Fruit fly (Drosophila melanogaster) ovary, adult (tissue): ENCODE results near the gene UGP.

Experiments used
- CG17801 ChIP-seq: fragments of 200-800 bp; optimal IDR thresholded peaks from 2 replicates; lab custom pipeline; 2019; ENCODE audit warnings: missing biosample characterization, mild to moderate bottlenecking, missing genetic modification characterization, moderate library complexity; ENCODE audit not compliant: partially characterized antibody

UGP gene

dm6 chr3L:9367431-9367867, 8.7 kb upstream of the UGP start:
- TF ChIP-seq CG17801: peak; percentile 78

dm6 chr3L:9366850-9367430, 8.2 kb upstream of the UGP start, which contains the start of the genes Klp67A and CG4452:
TSS of gene Klp67A (minus strand) at chr3L:9367046.
TSS of gene CG4452 (plus strand) at chr3L:9367377.
- TF ChIP-seq CG17801: no peak

- no peak for TF ChIP-seq CG17801
Observed at dm6 chr3L:9364131-9364530, 5.4 kb upstream of the UGP start, which contains the start of gene mRRF1. TSS of gene mRRF1 (plus strand) at chr3L:9364350.

- TF ChIP-seq CG17801: peak; percentile 62
Observed at dm6 chr3L:9361894-9362293, 3.2 kb upstream of the UGP start, which contains the start of gene CG34456. TSS of gene CG34456 (plus strand) at chr3L:9362108.

dm6 chr3L:9360217-9360692, 1.5 kb upstream of the UGP start, which contains the start of gene Pdxk:
TSS of gene Pdxk (plus strand) at chr3L:9360316.
- peak; percentile 47 for TF ChIP-seq CG17801

dm6 chr3L:9357830-9358712, 664 bp downstream of the UGP start:
- TF ChIP-seq CG17801: no peak

- no peak for TF ChIP-seq CG17801
Observed at dm6 chr3L:9356138-9356753, 2.5 kb downstream of the UGP start.

dm6 chr3L:9355555-9355954, 3.2 kb downstream of the UGP start:
- TF ChIP-seq CG17801: peak; percentile 8

dm6 chr3L:9353733-9354132, 5.0 kb downstream of the UGP start, which contains the start of gene CG32040:
TSS of gene CG32040 (plus strand) at chr3L:9354033.
- TF ChIP-seq CG17801: no peak

dm6 chr3L:9349314-9349733, 9.4 kb downstream of the UGP start, which contains the start of gene PGRP-LF:
TSS of gene PGRP-LF (plus strand) at chr3L:9349609.
- TF ChIP-seq CG17801: no peak

- no peak for TF ChIP-seq CG17801
Observed at dm6 chr3L:9345157-9345556, 13.6 kb downstream of the UGP start.

- TF ChIP-seq CG17801: no peak
Observed at dm6 chr3L:9343963-9344362, 14.8 kb downstream of the UGP start.

dm6 chr3L:9340839-9341238, 17.9 kb downstream of the UGP start:
- no peak for TF ChIP-seq CG17801

- TF ChIP-seq CG17801: no peak
Observed at dm6 chr3L:9340232-9340631, 18.5 kb downstream of the UGP start.

- TF ChIP-seq CG17801: no peak
Observed at dm6 chr3L:9339021-9339420, 19.7 kb downstream of the UGP start.

- no peak for TF ChIP-seq CG17801
Observed at dm6 chr3L:9338510-9338909, 20.2 kb downstream of the UGP start, which contains the start of gene PGRP-LC. TSS of gene PGRP-LC (plus strand) at chr3L:9338810.
